Worm (Caenorhabditis elegans): Measurements from ENCODE around the gene C04G2.5.

The C04G2.5 gene

DNA sequence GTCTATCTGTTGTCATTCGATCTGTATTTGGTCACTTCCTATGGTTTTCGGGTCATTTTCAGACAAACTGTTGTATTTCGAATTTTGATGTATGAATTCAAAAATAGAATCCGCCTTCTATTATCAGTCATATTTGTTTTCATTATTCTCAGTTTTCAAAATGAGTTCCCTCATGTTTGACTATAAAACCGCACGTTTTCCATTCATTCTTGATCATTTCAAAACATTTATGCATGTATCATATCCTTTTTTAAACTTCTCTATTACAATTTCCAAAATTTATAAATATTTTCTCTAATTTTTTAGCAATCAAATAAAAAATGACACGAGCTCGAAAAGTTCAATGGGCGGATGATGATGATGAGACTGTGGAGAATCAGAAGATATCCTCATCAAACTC, 42.7 kb upstream of the C04G2.5 start, which contains the start of gene K08F4.12 (continued):
- TF ChIP-seq ZK337.2 (GFP tag; IDR thresholded peaks at IDR 0.05) = no peak

DNA sequence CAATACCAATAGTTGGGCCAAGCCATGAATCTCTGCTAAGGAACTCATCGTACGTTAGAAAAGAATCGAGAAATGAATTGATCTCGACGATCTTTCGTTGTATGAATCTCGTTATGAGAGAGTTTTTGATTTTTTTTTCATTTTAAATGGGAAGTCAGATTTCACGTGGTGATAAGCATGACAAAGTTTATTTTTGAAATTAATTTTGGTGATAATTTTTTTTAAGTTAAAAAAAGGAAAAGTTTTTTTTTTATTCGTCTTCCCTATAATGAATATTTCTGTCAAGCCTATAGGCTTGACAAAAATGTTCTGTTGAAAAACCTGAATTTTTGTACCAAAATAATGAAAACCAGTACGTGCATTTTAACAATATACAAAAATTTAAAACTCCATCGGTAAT, 40.7 kb upstream of the C04G2.5 start, which contains the start of gene K08F4.5:
K08F4.5 (minus strand) TSS at position 101 of the 400 bp plus-strand sequence.
- TF ChIP-seq ceh-44 (GFP tag; IDR thresholded peaks at IDR 0.05) = no peak
- TF ChIP-seq vab-7 (GFP tag; IDR thresholded peaks at IDR 0.05) = no peak
- no peak for TF ChIP-seq mdt-29 (GFP tag; IDR thresholded peaks at IDR 0.05)
- no peak for TF ChIP-seq dmd-9 (GFP tag; IDR thresholded peaks at IDR 0.05)
- no peak for TF ChIP-seq rbr-2 (tag; optimal IDR thresholded peaks at IDR 0.05)
- TF ChIP-seq Y75B8A.6 (GFP tag; IDR thresholded peaks at IDR 0.05) = no peak

DNA sequence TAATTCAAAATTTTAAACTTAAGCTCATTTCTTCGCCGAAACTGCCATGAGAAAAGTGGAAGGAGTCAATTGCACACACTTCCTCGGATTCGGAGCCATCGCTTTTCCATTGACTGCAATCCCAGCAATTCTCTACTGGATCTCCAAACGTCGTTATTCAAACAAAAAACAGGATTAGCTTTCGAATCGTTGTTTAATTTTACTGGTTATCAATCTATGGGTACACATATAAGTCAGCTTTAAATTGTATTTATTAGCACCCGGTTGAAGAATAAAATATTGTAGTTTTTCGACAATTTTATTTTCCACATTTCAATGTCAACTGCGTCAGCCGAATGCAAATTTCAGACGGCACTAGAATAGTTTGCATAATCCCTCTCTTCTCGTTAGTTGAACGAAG, 34.9 kb upstream of the C04G2.5 start, which contains the start of gene glt-3:
glt-3 (plus strand) TSS at position 301 of the 400 bp plus-strand sequence.
- TF ChIP-seq aha-1 (tag) (no peak), sdz-12 (GFP tag; optimal IDR thresholded peaks at IDR 0.05) (no peak), lsy-2 (tag; optimal IDR thresholded peaks at IDR 0.05) (no peak), daf-8 (GFP tag; IDR thresholded peaks at IDR 0.05) (no peak), F37D6.2 (tag; optimal IDR thresholded peaks at IDR 0.05) (no peak), nhr-25 (tag; optimal IDR thresholded peaks at IDR 0.05; ENCODE audit: borderline replicate concordance, insufficient read depth) (no peak), ama-1 (optimal IDR thresholded peaks at IDR 0.05) (no peak), T26A8.4 (GFP tag; IDR thresholded peaks at IDR 0.05) (no peak), lin-38 (GFP tag; IDR thresholded peaks at IDR 0.05) (no peak), ZK546.5 (tag; optimal IDR thresholded peaks at IDR 0.05) (no peak), fkh-10 (GFP tag; optimal IDR thresholded peaks at IDR 0.05) (no peak)

DNA sequence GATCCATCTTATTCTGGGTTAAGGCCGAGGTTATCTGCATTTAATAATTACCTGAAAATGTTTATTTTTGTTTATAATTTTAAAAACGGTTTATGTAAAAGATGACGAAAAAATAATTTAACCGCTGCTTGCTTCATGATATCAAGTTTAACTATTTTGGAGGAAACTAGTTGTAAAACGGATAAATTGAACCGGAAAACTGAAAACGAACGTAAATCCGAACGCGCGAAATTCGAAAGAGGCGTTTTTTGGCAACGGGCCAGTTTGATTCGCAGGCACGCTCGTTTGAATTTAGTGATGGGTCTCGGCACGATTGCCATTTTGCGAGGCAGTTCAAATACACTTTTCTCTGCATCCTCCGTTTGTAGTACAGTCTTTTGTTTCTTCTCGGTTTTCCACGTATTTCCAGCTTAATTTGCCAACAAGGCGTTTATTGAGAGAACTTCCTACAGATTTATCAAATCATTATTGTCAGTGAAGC, 33.9 kb upstream of the C04G2.5 start, which contains the start of the genes gtbp-1 and K08F4.3:
gtbp-1 (minus strand) TSS at position 51 of the 481 bp plus-strand sequence.
K08F4.3 (plus strand) TSS at position 352 of the 481 bp plus-strand sequence.
- TF ChIP-seq attf-4 (tag; optimal IDR thresholded peaks at IDR 0.05) (no peak), ceh-44 (GFP tag; IDR thresholded peaks at IDR 0.05) (no peak), unc-62 (GFP tag; optimal IDR thresholded peaks at IDR 0.05 in 1 of 2) (no peak), unc-62 (tag; optimal IDR thresholded peaks at IDR 0.05) (no peak), lin-38 (GFP tag; IDR thresholded peaks at IDR 0.05) (no peak; the same call in 1 of the 2 replicates), Y5F2A.4 (GFP tag; optimal IDR thresholded peaks at IDR 0.05) (no peak), spr-3 (GFP tag; optimal IDR thresholded peaks at IDR 0.05) (no peak), pha-4 (GFP tag; IDR thresholded peaks at IDR 0.05) (no peak), pha-4 (tag; optimal IDR thresholded peaks at IDR 0.05) (peak; percentile 59), ceh-20 (GFP tag; IDR thresholded peaks at IDR 0.05) (0 out of 2 replicates have a peak, but pooled peaks have one; percentile 22), zip-2 (tag; optimal IDR thresholded peaks at IDR 0.05) (no peak), tag-97 (GFP tag; IDR thresholded peaks at IDR 0.05) (no peak), lin-13 (GFP tag; optimal IDR thresholded peaks at IDR 0.05) (peak; percentile 55), egl-27 (tag; optimal IDR thresholded peaks at IDR 0.05) (no peak), madf-5 (GFP tag; IDR thresholded peaks at IDR 0.05) (no peak), R02D3.7 (tag; optimal IDR thresholded peaks at IDR 0.05) (no peak), ZK337.2 (GFP tag; IDR thresholded peaks at IDR 0.05) (no peak), F26F4.8 (GFP tag; conservative IDR thresholded peaks at IDR 0.05) (no peak), daf-19 (GFP tag; conservative IDR thresholded peaks at IDR 0.05) (no peak), Y75B8A.6 (GFP tag; IDR thresholded peaks at IDR 0.05) (no peak), dmd-6 (GFP tag; IDR thresholded peaks at IDR 0.05) (no peak), mxl-3 (GFP tag; optimal IDR thresholded peaks at IDR 0.05) (peak; percentile 13), nhr-77 (tag; optimal IDR thresholded peaks at IDR 0.05) (peak; percentile 66), hlh-11 (tag; optimal IDR thresholded peaks at IDR 0.05) (no peak), ama-1 (optimal IDR thresholded peaks at IDR 0.05) (peak; percentile 16), egl-43 (GFP tag; IDR thresholded peaks at IDR 0.05) (no peak), zfp-2 (tag; optimal IDR thresholded peaks at IDR 0.05) (peak; percentile 72), nhr-11 (tag; optimal IDR thresholded peaks at IDR 0.05) (peak; percentile 60), aha-1 (tag) (peak; percentile 98), mdl-1 (tag; optimal IDR thresholded peaks at IDR 0.05) (peak in 1 of 2 experiments; percentile 8), lin-1 (GFP tag; IDR thresholded peaks at IDR 0.05) (no peak), ceh-28 (tag; optimal IDR thresholded peaks at IDR 0.05) (no peak), hif-1 (tag; optimal IDR thresholded peaks at IDR 0.05) (no peak), sdz-12 (GFP tag; optimal IDR thresholded peaks at IDR 0.05) (no peak), zag-1 (tag; optimal IDR thresholded peaks at IDR 0.05) (no peak), ZK546.5 (tag; optimal IDR thresholded peaks at IDR 0.05) (peak in 1 of 2 experiments; percentile 85)

Measured in whole organism, L4 larva.